Worm (Caenorhabditis elegans): Measurements from ENCODE around the gene ZK455.5.

Gene ZK455.5

ce11 chrX:11357516-11357915 is 30.8 kb upstream of the ZK455.5 start, which contains the start of gene pgp-4:
pgp-4 (plus strand) TSS chrX:11357816.
- TF ChIP-seq ahr-1 (tag; optimal IDR thresholded peaks at IDR 0.05) (no peak), ref-2 (tag; optimal IDR thresholded peaks at IDR 0.05) (no peak), pha-2 (tag; optimal IDR thresholded peaks at IDR 0.05) (no peak), ceh-34 (tag; optimal IDR thresholded peaks at IDR 0.05) (no peak), elt-4 (tag; optimal IDR thresholded peaks at IDR 0.05) (no peak), ceh-48 (tag; optimal IDR thresholded peaks at IDR 0.05) (no peak), ceh-22 (tag; optimal IDR thresholded peaks at IDR 0.05) (no peak), lin-11 (tag; optimal IDR thresholded peaks at IDR 0.05) (no peak), syd-9 (tag; optimal IDR thresholded peaks at IDR 0.05) (no peak), K09A11.1 (tag; optimal IDR thresholded peaks at IDR 0.05; ENCODE audit: insufficient read depth) (no peak), K02D7.2 (tag; optimal IDR thresholded peaks at IDR 0.05) (no peak), hlh-15 (tag; optimal IDR thresholded peaks at IDR 0.05) (no peak), odd-2 (tag; optimal IDR thresholded peaks at IDR 0.05) (no peak), hlh-8 (tag; optimal IDR thresholded peaks at IDR 0.05) (no peak), lim-6 (tag; optimal IDR thresholded peaks at IDR 0.05) (no peak), ets-4 (tag; optimal IDR thresholded peaks at IDR 0.05) (no peak)

- TF ChIP-seq hlh-6 (tag; optimal IDR thresholded peaks at IDR 0.05) (no peak), pha-4 (tag; optimal IDR thresholded peaks at IDR 0.05) (no peak), sdc-2 (tag; optimal IDR thresholded peaks at IDR 0.05) (no peak), ceh-45 (GFP tag; IDR thresholded peaks at IDR 0.05) (no peak)
Measured at ce11 chrX:11355856-11356255, 29.1 kb upstream of the ZK455.5 start.

ce11 chrX:11351856-11352255 is 25.1 kb upstream of the ZK455.5 start, which contains the start of gene pgp-3:
pgp-3 (plus strand) TSS chrX:11352156.
- TF ChIP-seq pha-4 (tag; optimal IDR thresholded peaks at IDR 0.05) = no peak
- TF ChIP-seq ama-1 (optimal IDR thresholded peaks at IDR 0.05) = no peak
- no peak for TF ChIP-seq ceh-14 (tag; optimal IDR thresholded peaks at IDR 0.05)

ce11 chrX:11351288-11351687 is 24.6 kb upstream of the ZK455.5 start:
- no peak for TF ChIP-seq unc-55 (GFP tag; optimal IDR thresholded peaks at IDR 0.05)
- no peak for TF ChIP-seq ets-4 (tag; optimal IDR thresholded peaks at IDR 0.05)
- no peak for TF ChIP-seq madf-2 (tag; optimal IDR thresholded peaks at IDR 0.05)
- TF ChIP-seq elt-2 (tag; optimal IDR thresholded peaks at IDR 0.05) = no peak
- no peak for TF ChIP-seq ceh-48 (tag; optimal IDR thresholded peaks at IDR 0.05)
- no peak for TF ChIP-seq nhr-11 (tag; optimal IDR thresholded peaks at IDR 0.05)
- TF ChIP-seq C38D4.7 (GFP tag; optimal IDR thresholded peaks at IDR 0.05) = no peak
- no peak for TF ChIP-seq tbx-7 (tag; optimal IDR thresholded peaks at IDR 0.05)
- TF ChIP-seq nhr-232 (tag; optimal IDR thresholded peaks at IDR 0.05) = no peak
- TF ChIP-seq fax-1 (tag; optimal IDR thresholded peaks at IDR 0.05) = no peak
- TF ChIP-seq fkh-10 (GFP tag; optimal IDR thresholded peaks at IDR 0.05) = no peak
- no peak for TF ChIP-seq K09A11.1 (tag; optimal IDR thresholded peaks at IDR 0.05; ENCODE audit: insufficient read depth)
- no peak for TF ChIP-seq ceh-19 (GFP tag; optimal IDR thresholded peaks at IDR 0.05)
- TF ChIP-seq hlh-13 (GFP tag; optimal IDR thresholded peaks at IDR 0.05) = no peak
- TF ChIP-seq ztf-16 (tag; optimal IDR thresholded peaks at IDR 0.05) = no peak
- no peak for TF ChIP-seq odd-2 (tag; optimal IDR thresholded peaks at IDR 0.05)

ce11 chrX:11346155-11346554 is 19.4 kb upstream of the ZK455.5 start, which contains the start of gene oct-2:
oct-2 (plus strand) TSS chrX:11346455.
- no peak for TF ChIP-seq C08G9.2 (tag; optimal IDR thresholded peaks at IDR 0.05)
- no peak for TF ChIP-seq fkh-6 (tag; optimal IDR thresholded peaks at IDR 0.05)
- no peak for TF ChIP-seq nhr-11 (tag; optimal IDR thresholded peaks at IDR 0.05)
- TF ChIP-seq sox-4 (tag; optimal IDR thresholded peaks at IDR 0.05) = no peak
- no peak for TF ChIP-seq hlh-15 (tag; optimal IDR thresholded peaks at IDR 0.05)
- TF ChIP-seq unc-42 (tag; optimal IDR thresholded peaks at IDR 0.05) = no peak
- TF ChIP-seq ahr-1 (tag; optimal IDR thresholded peaks at IDR 0.05) = no peak
- TF ChIP-seq K09A11.1 (tag; optimal IDR thresholded peaks at IDR 0.05; ENCODE audit: insufficient read depth) = no peak
- TF ChIP-seq F13H6.1 (tag; optimal IDR thresholded peaks at IDR 0.05) = no peak
- TF ChIP-seq lin-11 (tag; optimal IDR thresholded peaks at IDR 0.05) = no peak
- no peak for TF ChIP-seq ttx-3 (tag; optimal IDR thresholded peaks at IDR 0.05)
- no peak for TF ChIP-seq eyg-1 (tag; optimal IDR thresholded peaks at IDR 0.05)
- TF ChIP-seq pros-1 (tag; optimal IDR thresholded peaks at IDR 0.05) = no peak
- no peak for TF ChIP-seq syd-9 (tag; optimal IDR thresholded peaks at IDR 0.05)
- no peak for TF ChIP-seq C38D4.7 (GFP tag; optimal IDR thresholded peaks at IDR 0.05)
- TF ChIP-seq elt-4 (tag; optimal IDR thresholded peaks at IDR 0.05) = no peak
- no peak for TF ChIP-seq hlh-6 (tag; optimal IDR thresholded peaks at IDR 0.05)
- no peak for TF ChIP-seq hlh-13 (GFP tag; optimal IDR thresholded peaks at IDR 0.05)

Measured in whole organism, late embryonic.